Worm (Caenorhabditis elegans) whole organism, young adult: ENCODE measurements around the gene Y110A2AR.1.

Source experiments
- B0035.1 ChIP-seq: sonication (generic microtip); optimal IDR thresholded peaks from 2 replicates; lab custom pipeline; 2016; ENCODE audit warnings: missing genetic modification characterization, mild to moderate bottlenecking, missing compliant biosample characterization, missing genotype, missing genetic modification reagents
- D2030.7 ChIP-seq: fragments of 200-800 bp; sonication (Bioruptor generic); IDR thresholded peaks from 2 replicates; pipeline ENCODE4 v1.3.6; 2022; ENCODE audit warnings: missing genetic modification reagents, missing genetic modification characterization, missing compliant biosample characterization
- F10E7.11 ChIP-seq: sonication (generic microtip); optimal IDR thresholded peaks from 2 replicates; lab custom pipeline; 2017; ENCODE audit warnings: mild to moderate bottlenecking, missing genetic modification characterization, moderate library complexity, missing compliant biosample characterization
- F39B2.1 ChIP-seq: fragments of 200-800 bp; sonication (Bioruptor generic); IDR thresholded peaks from 2 replicates; pipeline ENCODE4 v1.3.6; 2022; ENCODE audit warnings: missing genetic modification reagents, missing genetic modification characterization, missing compliant biosample characterization
- F49E8.2 ChIP-seq: sonication (generic microtip); optimal IDR thresholded peaks from 3 replicates; lab custom pipeline; 2017; ENCODE audit warnings: missing genetic modification characterization, mild to moderate bottlenecking, missing compliant biosample characterization, antibody characterized with exemption, moderate library complexity; ENCODE audit not compliant: insufficient read depth
- F55B11.4 ChIP-seq: sonication (generic microtip); optimal IDR thresholded peaks from 2 replicates; lab custom pipeline; 2016; ENCODE audit warnings: missing compliant biosample characterization, missing genetic modification characterization, borderline replicate concordance; ENCODE audit not compliant: insufficient read depth
- T07F8.4 ChIP-seq: sonication (generic microtip); optimal IDR thresholded peaks from 2 replicates; lab custom pipeline; 2016; ENCODE audit warnings: mild to moderate bottlenecking, missing genetic modification characterization, moderate library complexity, missing compliant biosample characterization
- T26A5.8 ChIP-seq: sonication (generic microtip); optimal IDR thresholded peaks from 2 replicates; lab custom pipeline; 2016; ENCODE audit warnings: missing genetic modification characterization, missing compliant biosample characterization
- Y53F4B.3 ChIP-seq: fragments of 200-800 bp; sonication (Bioruptor generic); IDR thresholded peaks from 2 replicates; pipeline ENCODE4 v1.3.6; 2022; ENCODE audit warnings: missing genetic modification reagents, missing genetic modification characterization, missing compliant biosample characterization
- Y53G8AR.9 ChIP-seq: fragments of 200-800 bp; sonication (Bioruptor generic); conservative IDR thresholded peaks from 2 replicates; pipeline ENCODE4 v1.3.6; 2022; ENCODE audit warnings: missing genetic modification reagents, missing genetic modification characterization, missing compliant biosample characterization
- Y56A3A.18 ChIP-seq: fragments of 200-800 bp; sonication (Bioruptor generic); IDR thresholded peaks from 2 replicates; pipeline ENCODE4 v1.3.6; 2022; ENCODE audit warnings: missing genetic modification reagents, missing genetic modification characterization, missing compliant biosample characterization
- ZK185.1 ChIP-seq: sonication (generic microtip); optimal IDR thresholded peaks from 2 replicates; lab custom pipeline; 2016; ENCODE audit warnings: mild to moderate bottlenecking, missing genetic modification characterization, missing compliant biosample characterization; ENCODE audit not compliant: poor library complexity, severe bottlenecking
- akir-1 ChIP-seq: fragments of 200-800 bp; sonication (Bioruptor generic); optimal IDR thresholded peaks from 2 replicates; lab custom pipeline; 2018; ENCODE audit warnings: mild to moderate bottlenecking, missing genetic modification characterization, moderate library complexity, missing compliant biosample characterization
- aptf-3 ChIP-seq: fragments of 200-800 bp; sonication (Bioruptor generic); IDR thresholded peaks from 2 replicates; pipeline ENCODE4 v1.3.6; 2022; ENCODE audit warnings: missing genetic modification characterization, missing compliant biosample characterization
- attf-5 ChIP-seq: fragments of 200-800 bp; sonication (Bioruptor generic); optimal IDR thresholded peaks from 2 replicates; lab custom pipeline; 2018; ENCODE audit warnings: mild to moderate bottlenecking, missing genetic modification characterization, missing compliant biosample characterization
- bed-2 ChIP-seq: fragments of 200-800 bp; sonication (Bioruptor generic); IDR thresholded peaks from 2 replicates; pipeline ENCODE4 v1.3.6; 2022; ENCODE audit warnings: missing genetic modification reagents, missing genetic modification characterization, missing compliant biosample characterization
- cebp-2 ChIP-seq: fragments of 200-800 bp; sonication (Bioruptor generic); IDR thresholded peaks from 2 replicates; pipeline ENCODE4 v1.3.6; 2022; ENCODE audit warnings: missing genetic modification characterization, missing compliant biosample characterization
- ceh-27 ChIP-seq: fragments of 200-800 bp; sonication (Bioruptor generic); optimal IDR thresholded peaks from 2 replicates; lab custom pipeline; 2018; ENCODE audit warnings: mild to moderate bottlenecking, missing genetic modification characterization, moderate library complexity, missing compliant biosample characterization
- chd-7 ChIP-seq: sonication (generic microtip); optimal IDR thresholded peaks from 2 replicates; lab custom pipeline; 2016; ENCODE audit warnings: mild to moderate bottlenecking, missing genetic modification characterization, moderate library complexity, missing compliant biosample characterization
- dpl-1 ChIP-seq: fragments of 150-350 bp; optimal IDR thresholded peaks from 2 replicates; lab custom pipeline; 2014; ENCODE audit warnings: missing biosample characterization, missing genetic modification reagents, missing genetic modification characterization
- egl-18 ChIP-seq: fragments of 200-800 bp; sonication (Bioruptor generic); IDR thresholded peaks from 2 replicates; pipeline ENCODE4 v1.3.6; 2022; ENCODE audit warnings: missing genetic modification reagents, missing genetic modification characterization, missing compliant biosample characterization
- egl-44 ChIP-seq: fragments of 200-800 bp; sonication (Bioruptor generic); IDR thresholded peaks from 2 replicates; pipeline ENCODE4 v1.3.6; 2022; ENCODE audit warnings: missing genetic modification reagents, missing genetic modification characterization, missing compliant biosample characterization
- gei-17 ChIP-seq: fragments of 200-800 bp; sonication (Bioruptor generic); optimal IDR thresholded peaks from 2 replicates; lab custom pipeline; 2018; ENCODE audit warnings: mild to moderate bottlenecking, missing genetic modification characterization, missing compliant biosample characterization
- hlh-12 ChIP-seq: sonication (generic microtip); optimal IDR thresholded peaks from 2 replicates; lab custom pipeline; 2016; ENCODE audit warnings: missing genetic modification characterization, missing compliant biosample characterization
- hmg-1.2 ChIP-seq: fragments of 200-800 bp; sonication (Bioruptor generic); IDR thresholded peaks from 2 replicates; pipeline ENCODE4 v1.3.6; 2022; ENCODE audit warnings: missing genetic modification reagents, missing genetic modification characterization, missing compliant biosample characterization
- hsf-1 ChIP-seq: fragments of 200-800 bp; sonication (Bioruptor generic); IDR thresholded peaks from 2 replicates; pipeline ENCODE4 v1.3.6; 2022; ENCODE audit warnings: missing genetic modification reagents, missing genetic modification characterization, missing compliant biosample characterization
- let-526 ChIP-seq: fragments of 200-800 bp; sonication (Bioruptor generic); IDR thresholded peaks from 2 replicates; pipeline ENCODE4 v1.3.6; 2022; ENCODE audit warnings: missing genetic modification reagents, missing genetic modification characterization, missing compliant biosample characterization
- madf-8 ChIP-seq: fragments of 200-800 bp; sonication (Bioruptor generic); conservative IDR thresholded peaks from 2 replicates; pipeline ENCODE4 v1.3.6; 2022; ENCODE audit warnings: missing genetic modification reagents, missing genetic modification characterization, missing compliant biosample characterization
- mel-28 ChIP-seq: sonication (generic microtip); optimal IDR thresholded peaks from 2 replicates; lab custom pipeline; 2016; ENCODE audit warnings: borderline replicate concordance, mild to moderate bottlenecking, missing genetic modification characterization, missing compliant biosample characterization
- nfyb-1 ChIP-seq: fragments of 200-800 bp; sonication (Bioruptor generic); IDR thresholded peaks from 2 replicates; pipeline ENCODE4 v1.3.6; 2022; ENCODE audit warnings: missing genetic modification reagents, missing genetic modification characterization, missing compliant biosample characterization
- nhr-80 ChIP-seq: sonication (generic microtip); optimal IDR thresholded peaks from 2 replicates; lab custom pipeline; 2016; ENCODE audit warnings: missing genetic modification characterization, missing compliant biosample characterization
- nhr-90 ChIP-seq: sonication (generic microtip); optimal IDR thresholded peaks from 2 replicates; lab custom pipeline; 2016; ENCODE audit warnings: missing genotype, mild to moderate bottlenecking, missing genetic modification characterization, missing compliant biosample characterization
- pbrm-1 ChIP-seq: fragments of 200-800 bp; sonication (Bioruptor generic); IDR thresholded peaks from 2 replicates; pipeline ENCODE4 v1.3.6; 2022; ENCODE audit warnings: missing genetic modification reagents, missing genetic modification characterization, missing compliant biosample characterization
- rcor-1 ChIP-seq: fragments of 200-800 bp; sonication (Bioruptor generic); IDR thresholded peaks from 2 replicates; pipeline ENCODE4 v1.3.6; 2022; ENCODE audit warnings: missing genetic modification reagents, missing genetic modification characterization, missing compliant biosample characterization
- rec-8 ChIP-seq, 2 experiments: sonication (generic microtip); optimal IDR thresholded peaks; 2 replicates each; lab custom pipeline; 2016; ENCODE audit warnings: mild to moderate bottlenecking in 2 of 2, missing genetic modification characterization in 2 of 2, missing genetic modification reagents in 2 of 2, missing genotype in 2 of 2, missing biosample characterization in 1 of 2, missing compliant biosample characterization in 1 of 2, moderate library complexity in 1 of 2
- rpc-1 ChIP-seq, 2 experiments: fragments of 150-350 bp in 1 of 2; sonication (generic microtip) in 1 of 2; optimal IDR thresholded peaks; 2 replicates each; lab custom pipeline; 2014 to 2018; ENCODE audit warnings: missing biosample characterization in 1 of 2, missing genetic modification characterization in 1 of 2, missing genetic modification reagents in 1 of 2, missing genotype in 1 of 2
- sea-2 ChIP-seq: fragments of 200-800 bp; sonication (Bioruptor generic); IDR thresholded peaks from 2 replicates; pipeline ENCODE4 v1.3.6; 2022; ENCODE audit warnings: missing genetic modification characterization, missing compliant biosample characterization
- snpc-1.1 ChIP-seq: sonication (generic microtip); optimal IDR thresholded peaks from 2 replicates; lab custom pipeline; 2017; ENCODE audit warnings: missing genetic modification characterization, mild to moderate bottlenecking, missing compliant biosample characterization, antibody characterized with exemption, moderate library complexity, missing genotype, missing genetic modification reagents; ENCODE audit not compliant: insufficient read depth
- snpc-1.3 ChIP-seq: sonication (generic microtip); optimal IDR thresholded peaks from 2 replicates; lab custom pipeline; 2017; ENCODE audit warnings: missing genetic modification characterization, mild to moderate bottlenecking, missing compliant biosample characterization, antibody characterized with exemption, moderate library complexity, missing genotype, missing genetic modification reagents; ENCODE audit not compliant: insufficient read depth
- snpc-3.4 ChIP-seq: sonication (generic microtip); optimal IDR thresholded peaks from 2 replicates; lab custom pipeline; 2017; ENCODE audit warnings: missing genetic modification characterization, mild to moderate bottlenecking, missing compliant biosample characterization, antibody characterized with exemption, moderate library complexity, missing genotype, missing genetic modification reagents
- tbp1 ChIP-seq: fragments of 200-800 bp; sonication (Bioruptor generic); optimal IDR thresholded peaks from 2 replicates; lab custom pipeline; 2018; ENCODE audit warnings: mild to moderate bottlenecking, missing genetic modification characterization, missing compliant biosample characterization
- xnd-1 ChIP-seq: sonication (generic microtip); optimal IDR thresholded peaks from 2 replicates; lab custom pipeline; 2016; ENCODE audit warnings: missing genotype, missing genetic modification reagents, missing genetic modification characterization, missing compliant biosample characterization
- zfh-2 ChIP-seq: fragments of 200-800 bp; sonication (Bioruptor generic); conservative IDR thresholded peaks from 2 replicates; pipeline ENCODE4 v1.3.6; 2022; ENCODE audit warnings: missing genetic modification reagents, missing genetic modification characterization, missing compliant biosample characterization
- ztf-25 ChIP-seq: fragments of 200-800 bp; sonication (Bioruptor generic); IDR thresholded peaks from 2 replicates; pipeline ENCODE4 v1.3.6; 2022; ENCODE audit warnings: missing genetic modification reagents, missing genetic modification characterization, missing compliant biosample characterization
- ztf-28 ChIP-seq: fragments of 200-800 bp; sonication (Bioruptor generic); IDR thresholded peaks from 2 replicates; pipeline ENCODE4 v1.3.6; 2022; ENCODE audit warnings: missing genetic modification reagents, missing genetic modification characterization, missing compliant biosample characterization
- ztf-6 ChIP-seq: fragments of 200-800 bp; sonication (Bioruptor generic); IDR thresholded peaks from 2 replicates; pipeline ENCODE4 v1.3.6; 2022; ENCODE audit warnings: missing genetic modification reagents, missing genetic modification characterization, missing compliant biosample characterization

Gene Y110A2AR.1

DNA sequence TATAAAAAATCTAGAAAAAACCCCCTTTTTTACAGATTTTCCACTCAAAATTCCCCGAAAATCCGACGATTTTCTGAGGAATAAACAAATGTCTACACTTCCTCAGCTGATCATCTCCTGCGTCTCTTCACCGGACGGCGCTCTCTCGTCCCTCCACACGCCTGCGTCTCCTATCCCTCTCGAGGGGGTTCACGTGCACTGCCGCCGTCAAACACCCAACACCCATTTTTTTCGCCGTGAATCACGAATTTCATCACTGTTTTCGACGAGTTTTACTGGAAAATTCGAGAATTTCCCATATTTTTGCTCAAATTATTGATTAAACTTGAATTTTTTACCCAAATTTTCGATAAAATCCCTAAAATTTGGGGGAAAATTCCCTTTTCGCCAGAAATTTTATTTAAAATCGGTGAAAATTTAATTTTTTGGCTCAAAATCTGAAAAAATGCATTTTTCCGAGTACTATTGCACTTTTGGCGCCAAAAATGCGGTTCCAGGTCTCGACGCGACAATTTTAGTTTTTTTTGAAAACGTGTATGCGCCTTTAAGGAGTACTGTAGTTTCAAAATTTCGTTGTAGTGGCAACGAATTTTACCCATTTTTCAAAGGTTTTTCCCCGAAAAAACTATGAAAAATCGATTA lies 1.4 kb downstream of the Y110A2AR.1 start (continued):
- TF ChIP-seq snpc-1.1 (no peak), cebp-2 (GFP tag; lab: Robert Waterston, UW) (no peak), F39B2.1 (GFP tag; lab: Robert Waterston, UW) (no peak), ZK185.1 (tag; lab: Kevin White, UChicago) (no peak), rpc-1 (optimal IDR thresholded peaks at IDR 0.05; lab: Kevin White, UChicago) (no peak), rpc-1 (tag; optimal IDR thresholded peaks at IDR 0.05; lab: Kevin White, UChicago) (no peak), xnd-1 (tag; lab: Kevin White, UChicago) (peak; percentile 96), sea-2 (no peak), rcor-1 (GFP tag; lab: Robert Waterston, UW) (peak; percentile 77), F55B11.4 (tag; lab: Kevin White, UChicago) (no peak), akir-1 (no peak), ztf-28 (no peak), hmg-1.2 (peak; percentile 99), chd-7 (tag; lab: Kevin White, UChicago) (peak; percentile 62), gei-17 (GFP tag; lab: Kevin White, UChicago) (peak; percentile 44), rec-8 (tag; optimal IDR thresholded peaks at IDR 0.05; lab: Kevin White, UChicago) (no peak), let-526 (GFP tag; lab: Robert Waterston, UW) (no peak), mel-28 (tag; lab: Kevin White, UChicago) (no peak), hsf-1 (peak; percentile 89), ztf-6 (GFP tag; lab: Robert Waterston, UW) (no peak), tbp1 (peak; percentile 45), dpl-1 (peak; percentile 49), pbrm-1 (GFP tag; lab: Robert Waterston, UW) (peak; percentile 74), madf-8 (GFP tag; lab: Robert Waterston, UW) (peak; percentile 85), D2030.7 (GFP tag; lab: Robert Waterston, UW) (peak; percentile 61), nfyb-1 (GFP tag; lab: Robert Waterston, UW) (no peak; the same call in 1 of the 2 replicates), snpc-3.4 (tag; lab: Kevin White, UChicago) (peak; percentile 46), egl-18 (GFP tag; lab: Robert Waterston, UW) (no peak), T26A5.8 (tag; lab: Kevin White, UChicago) (no peak), nhr-90 (tag; lab: Kevin White, UChicago) (peak; percentile 62), snpc-1.3 (no peak), ztf-25 (no peak), aptf-3 (GFP tag; lab: Robert Waterston, UW) (no peak; the same call in 1 of the 2 replicates), F10E7.11 (tag; lab: Kevin White, UChicago) (peak; percentile 37), B0035.1 (tag; lab: Kevin White, UChicago) (peak; percentile 40), egl-44 (no peak), F49E8.2 (tag; lab: Kevin White, UChicago) (peak; percentile 47), hlh-12 (tag; lab: Kevin White, UChicago) (no peak), T07F8.4 (no peak), bed-2 (GFP tag; lab: Robert Waterston, UW) (no peak), ceh-27 (peak; percentile 46), Y53F4B.3 (GFP tag; lab: Robert Waterston, UW) (no peak), nhr-80 (tag; lab: Kevin White, UChicago) (peak; percentile 3), zfh-2 (GFP tag; lab: Robert Waterston, UW) (peak; percentile 62; the same call in 1 of the 2 replicates), Y53G8AR.9 (GFP tag; lab: Robert Waterston, UW) (peak; percentile 49; the same call in 1 of the 2 replicates), attf-5 (GFP tag; lab: Kevin White, UChicago) (peak; percentile 74), Y56A3A.18 (GFP tag; lab: Robert Waterston, UW) (no peak)
